Worm (Caenorhabditis elegans): ENCODE results near the gene cec-6.

- no peak for TF ChIP-seq pqm-1 (tag; optimal IDR thresholded peaks at IDR 0.05)
- TF ChIP-seq zip-5 (tag; optimal IDR thresholded peaks at IDR 0.05), result no peak
- TF ChIP-seq pax-1 (tag; optimal IDR thresholded peaks at IDR 0.05), result no peak
- TF ChIP-seq lin-11 (tag; optimal IDR thresholded peaks at IDR 0.05), result no peak
- TF ChIP-seq ama-1 (optimal IDR thresholded peaks at IDR 0.05), result no peak
- no peak for TF ChIP-seq sox-4 (tag; optimal IDR thresholded peaks at IDR 0.05)
- TF ChIP-seq sox-2 (GFP tag; IDR thresholded peaks at IDR 0.05), result no peak
- no peak for TF ChIP-seq fkh-10 (GFP tag; optimal IDR thresholded peaks at IDR 0.05)
- no peak for TF ChIP-seq ets-4 (tag; optimal IDR thresholded peaks at IDR 0.05)
- TF ChIP-seq nhr-11 (tag; optimal IDR thresholded peaks at IDR 0.05), result no peak
- no peak for TF ChIP-seq hlh-6 (tag; optimal IDR thresholded peaks at IDR 0.05)
These were observed 16.4 kb downstream of the cec-6 start for ce11 chrIV:5561059-5561458.

Measured in whole organism, late embryonic.